Fruit fly (Drosophila melanogaster): Measurements from ENCODE around the gene CG7886.

CG7886 gene

dm6 chr3R:14589483-14589882 is 52.9 kb downstream of the CG7886 start (continued):
- TF ChIP-seq chinmo (GFP tag; IDR thresholded peaks at IDR 0.05; ENCODE audit: partially characterized antibody): no peak
- TF ChIP-seq fd102C (GFP tag; optimal IDR thresholded peaks at IDR 0.05): peak; percentile 19
- TF ChIP-seq Hr39 (optimal IDR thresholded peaks at IDR 0.05): no peak
- TF ChIP-seq CG6689 (GFP tag; IDR thresholded peaks at IDR 0.05): 0 out of 2 replicates have a peak, but pooled peaks have one; percentile 25
- no peak for TF ChIP-seq bowl (GFP tag; IDR thresholded peaks at IDR 0.05)
- no peak for TF ChIP-seq Dll (GFP tag; IDR thresholded peaks at IDR 0.05; ENCODE audit: partially characterized antibody)
- TF ChIP-seq Mes4 (GFP tag; optimal IDR thresholded peaks at IDR 0.05): no peak
- peak; percentile 61 for TF ChIP-seq CG10979 (tag; optimal IDR thresholded peaks at IDR 0.05)
- TF ChIP-seq tin (GFP tag; optimal IDR thresholded peaks at IDR 0.05): peak; percentile 6
- TF ChIP-seq CG3065 (GFP tag; optimal IDR thresholded peaks at IDR 0.05): no peak
- no peak for TF ChIP-seq fd96Cb (tag; optimal IDR thresholded peaks at IDR 0.05)
- no peak for TF ChIP-seq gcm (GFP tag; optimal IDR thresholded peaks at IDR 0.05)

dm6 chr3R:14586480-14587443 is 55.6 kb downstream of the CG7886 start:
- no peak for TF ChIP-seq HLH3B (GFP tag; IDR thresholded peaks at IDR 0.05)
- TF ChIP-seq Gug (GFP tag; IDR thresholded peaks at IDR 0.05): no peak
- TF ChIP-seq en (GFP tag; optimal IDR thresholded peaks at IDR 0.05): no peak
- no peak for TF ChIP-seq hth (optimal IDR thresholded peaks at IDR 0.05)
- TF ChIP-seq knrl (GFP tag; IDR thresholded peaks at IDR 0.05; ENCODE audit: partially characterized antibody): no peak
- TF ChIP-seq dati (GFP tag; IDR thresholded peaks at IDR 0.05): no peak
- TF ChIP-seq H2.0 (GFP tag; IDR thresholded peaks at IDR 0.05): no peak
- no peak for TF ChIP-seq CG4424 (GFP tag; optimal IDR thresholded peaks at IDR 0.05)
- peak; percentile 54 for TF ChIP-seq CG16815 (GFP tag; optimal IDR thresholded peaks at IDR 0.05)
- peak; percentile 58 for TF ChIP-seq gem (tag; optimal IDR thresholded peaks at IDR 0.05)
- TF ChIP-seq CG18262 (tag; optimal IDR thresholded peaks at IDR 0.05): peak; percentile 58
- no peak for TF ChIP-seq GATAe (GFP tag; conservative IDR thresholded peaks at IDR 0.05)
- TF ChIP-seq CG1602 (GFP tag; optimal IDR thresholded peaks at IDR 0.05): peak; percentile 11
- no peak for TF ChIP-seq tup (GFP tag; optimal IDR thresholded peaks at IDR 0.05)
- no peak for TF ChIP-seq CG11696 (GFP tag; IDR thresholded peaks at IDR 0.05)
- TF ChIP-seq Poxn (GFP tag; IDR thresholded peaks at IDR 0.05): no peak
- peak; percentile 45 for TF ChIP-seq CG4404 (GFP tag; IDR thresholded peaks at IDR 0.05)
- no peak for TF ChIP-seq org-1 (GFP tag; optimal IDR thresholded peaks at IDR 0.05)
- no peak for TF ChIP-seq Lim3 (GFP tag; IDR thresholded peaks at IDR 0.05)
- TF ChIP-seq CG31365 (tag; optimal IDR thresholded peaks at IDR 0.05): no peak
- no peak for TF ChIP-seq fd3F (GFP tag; optimal IDR thresholded peaks at IDR 0.05)
- peak in 1 of 2 experiments; percentile 8 for TF ChIP-seq bsh (GFP tag; optimal IDR thresholded peaks at IDR 0.05)
- TF ChIP-seq zf30C (GFP tag; optimal IDR thresholded peaks at IDR 0.05): peak; percentile 65
- no peak for TF ChIP-seq Usf (GFP tag; optimal IDR thresholded peaks at IDR 0.05)
- peak; percentile 15 for TF ChIP-seq Oli (tag; optimal IDR thresholded peaks at IDR 0.05)
- TF ChIP-seq CG1792 (GFP tag; optimal IDR thresholded peaks at IDR 0.05): no peak
- TF ChIP-seq CG15696 (tag; optimal IDR thresholded peaks at IDR 0.05): peak; percentile 37
- TF ChIP-seq salm (tag; optimal IDR thresholded peaks at IDR 0.05): no peak
- no peak for TF ChIP-seq Hsf (GFP tag; optimal IDR thresholded peaks at IDR 0.05)
- peak; percentile 46 for TF ChIP-seq tio (GFP tag; optimal IDR thresholded peaks at IDR 0.05)
- peak; percentile 88 for TF ChIP-seq cad (GFP tag; optimal IDR thresholded peaks at IDR 0.05)
- 0 out of 2 replicates have a peak, but pooled peaks have one; percentile 9 for TF ChIP-seq CG8765 (GFP tag; IDR thresholded peaks at IDR 0.05)
- TF ChIP-seq lab (GFP tag; optimal IDR thresholded peaks at IDR 0.05): no peak
- TF ChIP-seq lmd (GFP tag; IDR thresholded peaks at IDR 0.05): no peak
- peak; percentile 75 for TF ChIP-seq dmrt11E (tag; optimal IDR thresholded peaks at IDR 0.05)
- no peak for TF ChIP-seq CG7357 (GFP tag; IDR thresholded peaks at IDR 0.05)
- no peak for TF ChIP-seq grn (GFP tag; optimal IDR thresholded peaks at IDR 0.05)

Data from whole organism, embryonic.